Worm (Caenorhabditis elegans): Measurements from ENCODE around the gene B0218.7.

DNA sequence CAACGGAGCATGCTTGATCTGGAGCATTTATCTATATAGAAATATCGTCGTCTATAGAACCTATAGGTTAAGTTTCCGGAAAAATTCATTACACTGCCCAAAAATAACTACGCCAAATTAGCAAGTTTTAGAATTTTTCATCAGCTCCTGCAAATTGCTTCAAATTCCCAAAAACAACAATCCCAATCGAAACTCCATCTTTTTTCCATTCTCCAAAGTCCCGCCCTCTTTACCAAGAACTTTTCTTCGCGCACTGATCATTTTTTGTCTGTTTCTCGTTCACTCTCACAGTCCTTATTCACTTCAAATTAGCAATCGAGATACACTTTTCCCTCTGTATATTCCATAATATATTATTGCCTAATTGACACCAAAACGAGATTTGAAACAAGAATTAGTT lies 40.5 kb upstream of the B0218.7 start, which contains the start of gene svh-1:
- TF ChIP-seq flt-1 (GFP tag; IDR thresholded peaks at IDR 0.05) (no peak), ztf-23 (GFP tag; IDR thresholded peaks at IDR 0.05) (no peak), klf-2 (GFP tag; conservative IDR thresholded peaks at IDR 0.05) (no peak), cog-1 (tag; optimal IDR thresholded peaks at IDR 0.05) (no peak), ref-1 (GFP tag; conservative IDR thresholded peaks at IDR 0.05) (no peak), med-1 (GFP tag; optimal IDR thresholded peaks at IDR 0.05; ENCODE audit: insufficient read depth) (no peak), tab-1 (GFP tag; IDR thresholded peaks at IDR 0.05) (no peak), T22C8.4 (GFP tag; IDR thresholded peaks at IDR 0.05) (no peak), ztf-29 (GFP tag; IDR thresholded peaks at IDR 0.05) (no peak)

Data from whole organism, midembryonic.